Fruit fly (Drosophila melanogaster): ENCODE measurements around the gene CG13068.
A peak's percentile ranks its signal among the peaks of the same experiment; 100 is the strongest.

The CG13068 gene

DNA sequence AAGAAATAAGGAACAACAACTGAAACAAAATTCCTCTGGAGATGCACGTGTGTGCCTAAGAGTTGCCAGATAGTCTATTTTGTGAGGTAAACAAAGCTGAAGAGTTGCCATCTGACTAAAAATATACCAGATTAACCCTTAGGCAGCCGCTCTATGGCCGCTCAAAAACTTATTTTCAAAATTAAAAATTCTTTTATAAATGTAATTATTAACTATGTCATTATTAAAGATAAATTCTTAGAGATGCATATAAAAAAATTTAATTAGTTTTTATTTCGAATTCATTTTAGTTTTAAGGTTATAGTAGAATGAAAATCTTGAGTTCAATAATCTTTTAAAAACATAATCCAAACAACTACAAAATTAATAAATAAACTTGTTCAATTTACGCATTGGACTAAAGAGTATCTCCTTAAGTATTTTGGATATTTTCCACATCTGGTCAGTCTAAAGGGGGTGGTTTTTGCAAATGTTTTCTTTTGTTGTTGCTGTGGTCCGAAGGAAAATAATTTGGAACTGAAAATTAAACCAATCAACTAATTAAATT, 40.5 kb upstream of the CG13068 start, which contains the start of gene Tmx3 (continued):
- TF ChIP-seq B-H1 (GFP tag; IDR thresholded peaks at IDR 0.05) (peak; percentile 89), CG17829 (tag; optimal IDR thresholded peaks at IDR 0.05) (peak; percentile 90), az2 (GFP tag; optimal IDR thresholded peaks at IDR 0.05) (peak; percentile 89), CkIIα-i1 (GFP tag; IDR thresholded peaks at IDR 0.05) (no peak), Rx (GFP tag; IDR thresholded peaks at IDR 0.05) (peak; percentile 89), Atf-2 (GFP tag; optimal IDR thresholded peaks at IDR 0.05) (peak; percentile 47), Fer3 (tag; optimal IDR thresholded peaks at IDR 0.05) (peak; percentile 83), tio (GFP tag; optimal IDR thresholded peaks at IDR 0.05) (peak; percentile 91), Hr39 (optimal IDR thresholded peaks at IDR 0.05) (no peak), Awh (GFP tag; IDR thresholded peaks at IDR 0.05) (peak; percentile 88), Bdp1 (GFP tag; optimal IDR thresholded peaks at IDR 0.05) (no peak), lov (optimal IDR thresholded peaks at IDR 0.05) (no peak), lov (GFP tag; IDR thresholded peaks at IDR 0.05) (peak; percentile 73; the same call in 1 of the 3 replicates), Bteb2 (GFP tag; optimal IDR thresholded peaks at IDR 0.05) (peak; percentile 48), CG10274 (GFP tag; optimal IDR thresholded peaks at IDR 0.05) (no peak), Ravus (GFP tag; IDR thresholded peaks at IDR 0.05) (peak; percentile 70), slp2 (GFP tag; optimal IDR thresholded peaks at IDR 0.05) (peak; percentile 32), gsb (GFP tag; IDR thresholded peaks at IDR 0.05) (no peak), Blimp-1 (GFP tag; optimal IDR thresholded peaks at IDR 0.05) (peak; percentile 85), mld (GFP tag; IDR thresholded peaks at IDR 0.05; ENCODE audit: partially characterized antibody) (no peak), slbo (GFP tag; IDR thresholded peaks at IDR 0.05) (peak; percentile 96), CG14667 (GFP tag; IDR thresholded peaks at IDR 0.05) (peak; percentile 86), CG5953 (GFP tag; IDR thresholded peaks at IDR 0.05) (peak; percentile 84), wek (GFP tag; optimal IDR thresholded peaks at IDR 0.05) (no peak), Vsx1 (GFP tag; optimal IDR thresholded peaks at IDR 0.05) (no peak), CG8388 (GFP tag; optimal IDR thresholded peaks at IDR 0.05) (peak; percentile 84), CHES-1-like (GFP tag; optimal IDR thresholded peaks at IDR 0.05) (peak; percentile 55), CG5245 (GFP tag; optimal IDR thresholded peaks at IDR 0.05) (peak; percentile 57), Sry-β (GFP tag; optimal IDR thresholded peaks at IDR 0.05) (no peak), D19A (tag; optimal IDR thresholded peaks at IDR 0.05) (peak; percentile 89), CG30020 (tag; optimal IDR thresholded peaks at IDR 0.05) (peak; percentile 76), esg (GFP tag; conservative IDR thresholded peaks at IDR 0.05) (peak; percentile 89), ap (GFP tag; IDR thresholded peaks at IDR 0.05) (peak; percentile 90), HLH54F (GFP tag; optimal IDR thresholded peaks at IDR 0.05) (peak; percentile 59), HmgD (GFP tag; optimal IDR thresholded peaks at IDR 0.05) (no peak), eve (GFP tag; optimal IDR thresholded peaks at IDR 0.05) (no peak), D19B (GFP tag; optimal IDR thresholded peaks at IDR 0.05) (peak; percentile 67), Side (GFP tag; optimal IDR thresholded peaks at IDR 0.05) (peak; percentile 10), CG33557 (GFP tag; optimal IDR thresholded peaks at IDR 0.05) (peak; percentile 75), hbn (GFP tag; IDR thresholded peaks at IDR 0.05; ENCODE audit: partially characterized antibody) (no peak), CG34224 (GFP tag; IDR thresholded peaks at IDR 0.05; ENCODE audit: partially characterized antibody) (no peak), shn (GFP tag; optimal IDR thresholded peaks at IDR 0.05) (peak; percentile 17), gce (GFP tag; IDR thresholded peaks at IDR 0.05) (peak; percentile 76; the same call in 2 of the 3 replicates), Lpt (GFP tag; optimal IDR thresholded peaks at IDR 0.05) (no peak), kay (GFP tag; optimal IDR thresholded peaks at IDR 0.05) (peak; percentile 76), klu (GFP tag; IDR thresholded peaks at IDR 0.05) (no peak), CG1602 (GFP tag; optimal IDR thresholded peaks at IDR 0.05) (peak; percentile 90), CG1647 (GFP tag; optimal IDR thresholded peaks at IDR 0.05) (peak; percentile 39), ERR (GFP tag; optimal IDR thresholded peaks at IDR 0.05) (no peak), CoRest (tag; optimal IDR thresholded peaks at IDR 0.05) (peak; percentile 95), HHEX (GFP tag; optimal IDR thresholded peaks at IDR 0.05) (peak; percentile 77), rib (GFP tag; IDR thresholded peaks at IDR 0.05) (peak; percentile 92)
